Fruit fly (Drosophila melanogaster) whole organism, embryonic: ENCODE measurements around the gene Ubc4.

ENCODE experiments used
- Atf3 ChIP-seq: fragments of 200-800 bp; sonication (Bioruptor generic); optimal IDR thresholded peaks from 3 replicates; lab custom pipeline; 2016; ENCODE audit warnings: missing biosample characterization, missing genetic modification characterization
- Bgb ChIP-seq: fragments of 200-800 bp; sonication (Bioruptor generic); IDR thresholded peaks from 2 replicates; pipeline ENCODE4 v1.3.6; 2022; ENCODE audit warnings: missing biosample characterization, missing genetic modification characterization; ENCODE audit not compliant: partially characterized antibody
- CG1024 ChIP-seq: fragments of 200-800 bp; sonication (Bioruptor generic); IDR thresholded peaks from 2 replicates; pipeline ENCODE4 v1.3.6; 2022; ENCODE audit warnings: missing biosample characterization, missing genetic modification characterization
- CG10462 ChIP-seq: fragments of 200-800 bp; sonication (Bioruptor generic); optimal IDR thresholded peaks from 2 replicates; lab custom pipeline; 2016; ENCODE audit warnings: missing biosample characterization, missing genetic modification characterization
- CG11093 ChIP-seq: fragments of 200-800 bp; sonication (Bioruptor generic); IDR thresholded peaks from 3 replicates; pipeline ENCODE4 v1.3.6; 2022; ENCODE audit warnings: missing biosample characterization, missing genetic modification characterization
- CG1647 ChIP-seq: fragments of 200-800 bp; sonication (Bioruptor generic); optimal IDR thresholded peaks from 3 replicates; lab custom pipeline; 2016; ENCODE audit warnings: missing biosample characterization, missing genetic modification characterization
- CG17361 ChIP-seq: fragments of 200-800 bp; sonication (Bioruptor generic); IDR thresholded peaks from 3 replicates; pipeline ENCODE4 v1.3.6; 2022; ENCODE audit warnings: missing biosample characterization, missing genetic modification characterization
- CG1832 ChIP-seq: fragments of 200-800 bp; sonication (Bioruptor generic); optimal IDR thresholded peaks from 2 replicates; lab custom pipeline; 2017; ENCODE audit warnings: missing biosample characterization, mild to moderate bottlenecking, missing genetic modification characterization, inconsistent platforms
- CG2199 ChIP-seq: fragments of 200-800 bp; sonication (Bioruptor generic); IDR thresholded peaks from 3 replicates; pipeline ENCODE4 v1.3.6; 2022; ENCODE audit warnings: missing biosample characterization, missing genetic modification characterization
- CG31224 ChIP-seq: fragments of 200-800 bp; sonication (Bioruptor generic); IDR thresholded peaks from 2 replicates; pipeline ENCODE4 v1.3.6; 2022; ENCODE audit warnings: missing biosample characterization, missing genetic modification characterization
- CG3163 ChIP-seq: fragments of 200-800 bp; sonication (Bioruptor generic); optimal IDR thresholded peaks from 3 replicates; lab custom pipeline; 2016; ENCODE audit warnings: missing biosample characterization, missing genetic modification characterization
- CG3838 ChIP-seq: fragments of 200-800 bp; sonication (Bioruptor generic); optimal IDR thresholded peaks from 3 replicates; lab custom pipeline; 2016; ENCODE audit warnings: missing biosample characterization, missing genetic modification characterization
- CG4282 ChIP-seq: fragments of 200-800 bp; sonication (Bioruptor generic); optimal IDR thresholded peaks from 2 replicates; lab custom pipeline; 2016; ENCODE audit warnings: missing biosample characterization, missing genetic modification characterization
- CG4360 ChIP-seq: fragments of 200-800 bp; sonication (Bioruptor generic); IDR thresholded peaks from 2 replicates; pipeline ENCODE4 v1.3.6; 2022; ENCODE audit warnings: missing biosample characterization, missing genetic modification characterization
- CG4617 ChIP-seq: fragments of 200-800 bp; sonication (Bioruptor generic); optimal IDR thresholded peaks from 3 replicates; lab custom pipeline; 2016; ENCODE audit warnings: missing biosample characterization, missing genetic modification characterization, borderline replicate concordance
- CG4854 ChIP-seq: fragments of 200-800 bp; sonication (Bioruptor generic); optimal IDR thresholded peaks from 2 replicates; lab custom pipeline; 2016; ENCODE audit warnings: missing biosample characterization, missing genetic modification characterization, inconsistent platforms
- CG7357 ChIP-seq: fragments of 200-800 bp; sonication (Bioruptor generic); IDR thresholded peaks from 3 replicates; pipeline ENCODE4 v1.3.6; 2022; ENCODE audit warnings: missing biosample characterization, missing genetic modification characterization
- CG7745 ChIP-seq: fragments of 200-800 bp; sonication (Bioruptor generic); optimal IDR thresholded peaks from 2 replicates; lab custom pipeline; 2018; ENCODE audit warnings: missing biosample characterization, mild to moderate bottlenecking, missing genetic modification characterization, moderate library complexity
- CG8359 ChIP-seq: fragments of 200-800 bp; sonication (Bioruptor generic); optimal IDR thresholded peaks from 2 replicates; lab custom pipeline; 2017; ENCODE audit warnings: missing biosample characterization, mild to moderate bottlenecking, missing genetic modification characterization, borderline replicate concordance
- CG9932 ChIP-seq: fragments of 200-800 bp; sonication (Bioruptor generic); IDR thresholded peaks from 2 replicates; pipeline ENCODE4 v1.3.6; 2022; ENCODE audit warnings: missing biosample characterization, missing genetic modification characterization
- Chrac-16 ChIP-seq: fragments of 200-800 bp; sonication (Bioruptor generic); optimal IDR thresholded peaks from 3 replicates; lab custom pipeline; 2016; ENCODE audit warnings: missing biosample characterization, missing genetic modification characterization
- D ChIP-seq, 2 experiments: fragments of 200-800 bp in 1 of 2; fragments of >200 bp in 1 of 2; sonication (Bioruptor generic) in 1 of 2; optimal IDR thresholded peaks; 2 replicates in 1 of 2; 3 replicates in 1 of 2; lab custom pipeline; 2017; ENCODE audit warnings: mild to moderate bottlenecking in 1 of 2, missing biosample characterization in 1 of 2, missing genetic modification characterization in 1 of 2, missing genetic modification reagents in 1 of 2
- Dref ChIP-seq: fragments of 200-800 bp; sonication (Bioruptor generic); IDR thresholded peaks from 2 replicates; pipeline ENCODE4 v1.3.6; 2022; ENCODE audit warnings: missing biosample characterization, missing genetic modification characterization
- HmgD ChIP-seq: fragments of 200-800 bp; sonication (Bioruptor generic); optimal IDR thresholded peaks from 3 replicates; lab custom pipeline; 2016; ENCODE audit warnings: missing biosample characterization, missing genetic modification characterization
- Jarid2 ChIP-seq: fragments of 200-800 bp; sonication (Bioruptor generic); optimal IDR thresholded peaks from 3 replicates; lab custom pipeline; 2017; ENCODE audit warnings: mild to moderate bottlenecking, missing biosample characterization, missing genetic modification reagents, missing genetic modification characterization
- MBD-R2 ChIP-seq: fragments of 200-800 bp; sonication (Bioruptor generic); IDR thresholded peaks from 2 replicates; pipeline ENCODE4 v1.3.6; 2022; ENCODE audit warnings: missing biosample characterization, missing genetic modification characterization
- MESR4 ChIP-seq: fragments of 200-800 bp; sonication (Bioruptor generic); optimal IDR thresholded peaks from 2 replicates; lab custom pipeline; 2018; ENCODE audit warnings: missing biosample characterization, mild to moderate bottlenecking, missing genetic modification characterization, moderate library complexity
- Med ChIP-seq: fragments of 200-800 bp; sonication (Bioruptor generic); peaks from one replicate; lab custom pipeline; 2016; ENCODE audit warnings: missing biosample characterization, missing genetic modification characterization, mild to moderate bottlenecking, inconsistent platforms, moderate library complexity
- NfI ChIP-seq: fragments of 200-800 bp; sonication (Bioruptor generic); optimal IDR thresholded peaks from 3 replicates; lab custom pipeline; 2018; ENCODE audit warnings: missing biosample characterization, mild to moderate bottlenecking, missing genetic modification characterization, moderate library complexity
- Opbp ChIP-seq: fragments of 200-800 bp; sonication (Bioruptor generic); IDR thresholded peaks from 3 replicates; pipeline ENCODE4 v1.3.6; 2022; ENCODE audit warnings: missing biosample characterization, missing genetic modification characterization; ENCODE audit not compliant: partially characterized antibody
- Rfx ChIP-seq: fragments of 200-800 bp; sonication (Bioruptor generic); IDR thresholded peaks from 2 replicates; pipeline ENCODE4 v1.3.6; 2022; ENCODE audit warnings: missing biosample characterization, missing genetic modification characterization
- Scr ChIP-seq: fragments of 200-800 bp; sonication (Bioruptor generic); IDR thresholded peaks from 2 replicates; pipeline ENCODE4 v1.3.6; 2022; ENCODE audit warnings: missing biosample characterization, missing genetic modification characterization; ENCODE audit not compliant: partially characterized antibody
- ab ChIP-seq: fragments of 200-800 bp; sonication (Bioruptor generic); optimal IDR thresholded peaks from 2 replicates; lab custom pipeline; 2016; ENCODE audit warnings: missing biosample characterization, missing genetic modification characterization
- amos ChIP-seq: fragments of 200-800 bp; sonication (Bioruptor generic); IDR thresholded peaks from 2 replicates; pipeline ENCODE4 v1.3.6; 2022; ENCODE audit warnings: missing biosample characterization, missing genetic modification characterization; ENCODE audit not compliant: partially characterized antibody
- bab2 ChIP-seq: fragments of 200-800 bp; sonication (Bioruptor generic); optimal IDR thresholded peaks from 2 replicates; lab custom pipeline; 2016; ENCODE audit warnings: missing biosample characterization, missing genetic modification characterization
- btn ChIP-seq: fragments of 200-800 bp; sonication (Bioruptor generic); optimal IDR thresholded peaks from 2 replicates; lab custom pipeline; 2016; ENCODE audit warnings: missing biosample characterization, missing genetic modification characterization
- crol ChIP-seq: fragments of 200-800 bp; sonication (Bioruptor generic); IDR thresholded peaks from 2 replicates; pipeline ENCODE4 v1.3.6; 2022; ENCODE audit warnings: missing biosample characterization, missing genetic modification characterization
- da ChIP-seq: fragments of 200-800 bp; sonication (Bioruptor generic); optimal IDR thresholded peaks from 2 replicates; lab custom pipeline; 2016; ENCODE audit warnings: missing biosample characterization, missing genetic modification characterization
- fd3F ChIP-seq: fragments of 200-800 bp; sonication (Bioruptor generic); optimal IDR thresholded peaks from 2 replicates; lab custom pipeline; 2018; ENCODE audit warnings: missing biosample characterization, mild to moderate bottlenecking, missing genetic modification characterization, moderate library complexity
- gro ChIP-seq: fragments of 200-800 bp; sonication (Bioruptor generic); optimal IDR thresholded peaks from 2 replicates; lab custom pipeline; 2016; ENCODE audit warnings: missing biosample characterization, missing genetic modification characterization
- hbn ChIP-seq: fragments of 200-800 bp; sonication (Bioruptor generic); IDR thresholded peaks from 2 replicates; pipeline ENCODE4 v1.3.6; 2022; ENCODE audit warnings: missing biosample characterization, missing genetic modification characterization; ENCODE audit not compliant: partially characterized antibody
- her ChIP-seq: fragments of 200-800 bp; sonication (Bioruptor generic); optimal IDR thresholded peaks from 2 replicates; lab custom pipeline; 2016; ENCODE audit warnings: missing biosample characterization, missing genetic modification characterization
- pzg ChIP-seq: fragments of 200-800 bp; sonication (Bioruptor generic); optimal IDR thresholded peaks from 3 replicates; lab custom pipeline; 2018; ENCODE audit warnings: missing biosample characterization, mild to moderate bottlenecking, missing genetic modification characterization, moderate library complexity
- repo ChIP-seq: fragments of 200-800 bp; sonication (Bioruptor generic); optimal IDR thresholded peaks from 2 replicates; lab custom pipeline; 2016; ENCODE audit warnings: missing biosample characterization, missing genetic modification characterization
- run ChIP-seq: fragments of 200-800 bp; sonication (Bioruptor generic); optimal IDR thresholded peaks from 3 replicates; lab custom pipeline; 2018; ENCODE audit warnings: missing biosample characterization, mild to moderate bottlenecking, missing genetic modification characterization
- sens ChIP-seq: fragments of 200-800 bp; sonication (Bioruptor generic); peaks from one replicate; lab custom pipeline; 2016; ENCODE audit warnings: missing biosample characterization, missing genetic modification characterization
- slbo ChIP-seq: fragments of 200-800 bp; sonication (Bioruptor generic); IDR thresholded peaks from 2 replicates; pipeline ENCODE4 v1.3.6; 2022; ENCODE audit warnings: missing biosample characterization, missing genetic modification characterization
- tna ChIP-seq: fragments of 200-800 bp; sonication (Bioruptor generic); IDR thresholded peaks from 2 replicates; pipeline ENCODE4 v1.3.6; 2022; ENCODE audit warnings: missing biosample characterization, missing genetic modification characterization; ENCODE audit not compliant: partially characterized antibody

Ubc4 gene

DNA sequence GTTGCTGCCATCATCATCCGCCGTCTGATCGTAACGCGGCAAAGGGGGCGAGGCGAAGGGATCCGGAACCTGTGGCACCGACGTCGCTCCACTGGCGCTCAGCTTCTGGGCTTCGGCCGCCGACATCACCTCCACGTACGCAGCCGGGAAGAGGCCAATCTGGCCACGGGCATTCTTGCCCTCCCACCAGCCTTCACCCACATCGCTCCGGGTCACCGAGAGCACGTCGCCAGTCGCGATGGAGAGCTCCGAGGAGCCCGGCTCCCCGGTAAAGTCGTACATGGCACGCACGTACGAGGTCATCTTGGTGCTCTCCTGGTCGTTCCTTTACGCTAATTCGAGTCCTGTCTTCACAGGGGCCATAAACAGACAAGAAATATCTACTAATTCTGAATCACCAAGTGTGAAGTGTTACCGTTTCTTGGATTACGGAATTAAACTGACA lies 15.3 kb downstream of the Ubc4 start, which contains the start of gene SH3PX1:
Gene SH3PX1 (minus strand): TSS at position 445 of the 445 bp plus-strand sequence.
- TF ChIP-seq Scr (GFP tag; lab: Robert Waterston, UW) (no peak), CG7357 (GFP tag; lab: Robert Waterston, UW) (no peak), tna (GFP tag; lab: Robert Waterston, UW) (0 out of 2 replicates have a peak, but pooled peaks have one; percentile 36), CG31224 (GFP tag; lab: Robert Waterston, UW) (no peak), pzg (GFP tag; lab: Kevin White, UChicago) (peak; percentile 32), Rfx (GFP tag; lab: Robert Waterston, UW) (no peak), repo (GFP tag; lab: Kevin White, UChicago) (no peak), slbo (no peak), MESR4 (GFP tag; lab: Kevin White, UChicago) (peak; percentile 97), her (GFP tag; lab: Kevin White, UChicago) (peak; percentile 11), sens (GFP tag; lab: Kevin White, UChicago) (peak; percentile 63), CG10462 (GFP tag; lab: Kevin White, UChicago) (no peak), CG4360 (0 out of 2 replicates have a peak, but pooled peaks have one; percentile 12), D (optimal IDR thresholded peaks at IDR 0.05; lab: Kevin White, UChicago) (peak; percentile 6), D (GFP tag; optimal IDR thresholded peaks at IDR 0.05; lab: Kevin White, UChicago) (no peak), Opbp (0 out of 3 replicates have a peak, but pooled peaks have one; percentile 23), amos (GFP tag; lab: Robert Waterston, UW) (peak; percentile 13; the same call in 1 of the 2 replicates), MBD-R2 (GFP tag; lab: Robert Waterston, UW) (peak; percentile 41), CG4617 (GFP tag; lab: Kevin White, UChicago) (peak; percentile 48), CG3163 (GFP tag; lab: Kevin White, UChicago) (no peak), Med (GFP tag; lab: Kevin White, UChicago) (peak; percentile 86), Jarid2 (GFP tag; lab: Kevin White, UChicago) (peak; percentile 38), CG11093 (GFP tag; lab: Robert Waterston, UW) (no peak), Chrac-16 (GFP tag; lab: Kevin White, UChicago) (no peak), Bgb (GFP tag; lab: Robert Waterston, UW) (peak; percentile 51; the same call in 1 of the 2 replicates), gro (GFP tag; lab: Kevin White, UChicago) (no peak), Dref (GFP tag; lab: Robert Waterston, UW) (peak; percentile 39; the same call in 1 of the 2 replicates), run (tag; lab: Kevin White, UChicago) (no peak), bab2 (GFP tag; lab: Kevin White, UChicago) (no peak), HmgD (GFP tag; lab: Kevin White, UChicago) (peak; percentile 1), Atf3 (GFP tag; lab: Kevin White, UChicago) (no peak), CG7745 (tag; lab: Kevin White, UChicago) (no peak), btn (GFP tag; lab: Kevin White, UChicago) (no peak), CG1647 (GFP tag; lab: Kevin White, UChicago) (no peak), crol (GFP tag; lab: Robert Waterston, UW) (0 out of 2 replicates have a peak, but pooled peaks have one; percentile 47), fd3F (no peak), hbn (GFP tag; lab: Robert Waterston, UW) (0 out of 2 replicates have a peak, but pooled peaks have one; percentile 26)

- TF ChIP-seq NfI (GFP tag; lab: Kevin White, UChicago) (peak; percentile 71), da (no peak), CG3838 (no peak), pzg (GFP tag; lab: Kevin White, UChicago) (peak; percentile 61), CG1024 (GFP tag; lab: Robert Waterston, UW) (no peak; the same call in 1 of the 2 replicates), CG1832 (GFP tag; lab: Kevin White, UChicago) (no peak), CG4854 (GFP tag; lab: Kevin White, UChicago) (peak; percentile 6), ab (GFP tag; lab: Kevin White, UChicago) (no peak), CG4282 (GFP tag; lab: Kevin White, UChicago) (no peak), CG17361 (peak; percentile 97), CG2199 (GFP tag; lab: Robert Waterston, UW) (0 out of 3 replicates have a peak, but pooled peaks have one; percentile 29), CG9932 (GFP tag; lab: Robert Waterston, UW) (peak; percentile 84), CG8359 (GFP tag; lab: Kevin White, UChicago) (peak; percentile 3)
Measured at dm6 chr3L:9713828-9714536, 15.8 kb downstream of the Ubc4 start, which contains the start of gene vsg. Gene vsg (plus strand): TSS chr3L:9714324.
